Fruit fly (Drosophila melanogaster) ovary, adult (tissue): ENCODE data around the gene CG1542.

ENCODE experiments used
- CG17801 ChIP-seq: fragments of 200-800 bp; optimal IDR thresholded peaks from 2 replicates; lab custom pipeline; 2019; ENCODE audit warnings: missing biosample characterization, mild to moderate bottlenecking, missing genetic modification characterization, moderate library complexity; ENCODE audit not compliant: partially characterized antibody

Gene CG1542

DNA sequence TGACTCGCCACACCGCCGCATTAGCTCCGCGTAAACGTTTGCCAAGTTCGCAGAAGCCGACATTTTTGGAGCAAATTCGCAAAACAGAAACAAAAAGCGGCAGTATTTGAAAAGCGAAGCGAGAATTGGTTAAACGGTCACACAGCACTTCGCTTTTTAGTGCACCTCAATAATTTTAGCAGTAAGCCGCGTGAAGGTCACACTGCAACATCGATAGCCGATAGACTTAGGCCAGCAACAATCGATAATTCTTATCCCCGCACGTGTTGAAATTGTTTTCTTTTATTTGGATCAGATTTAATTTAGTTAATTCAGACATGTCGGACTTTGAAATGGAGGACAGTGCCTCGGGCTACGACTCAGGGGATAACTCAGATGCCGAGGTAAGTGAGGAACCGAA, at the start of gene CG1542, which contains the start of gene Zwilch:
Gene CG1542, plus strand, starts transcription at position 232 of the 400 bp plus-strand sequence.
Gene Zwilch, minus strand, starts transcription at position 150 of the 400 bp plus-strand sequence.
- peak; percentile 3 for TF ChIP-seq CG17801 (GFP tag; lab: Kevin White, UChicago)

DNA sequence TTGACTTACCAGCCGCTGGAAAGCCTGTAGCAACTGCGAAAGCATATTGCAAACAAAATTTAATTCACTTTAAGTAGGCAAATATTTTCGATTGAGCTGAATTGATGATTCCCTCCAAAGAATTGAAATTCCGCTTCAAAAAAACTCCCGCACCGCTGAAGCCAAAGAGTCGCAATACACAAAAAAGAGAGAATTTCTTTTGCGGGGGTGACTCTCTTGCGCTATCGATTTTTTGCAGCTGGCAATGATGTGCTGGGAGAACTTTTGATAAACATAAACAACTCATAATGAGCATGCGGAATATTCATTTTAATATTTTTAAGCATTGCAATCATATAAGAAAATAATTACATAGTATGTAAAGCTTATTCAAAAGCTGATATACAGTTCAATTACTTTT, 44.8 kb upstream of the CG1542 start:
- TF ChIP-seq CG17801 (GFP tag; lab: Kevin White, UChicago) = no peak

DNA sequence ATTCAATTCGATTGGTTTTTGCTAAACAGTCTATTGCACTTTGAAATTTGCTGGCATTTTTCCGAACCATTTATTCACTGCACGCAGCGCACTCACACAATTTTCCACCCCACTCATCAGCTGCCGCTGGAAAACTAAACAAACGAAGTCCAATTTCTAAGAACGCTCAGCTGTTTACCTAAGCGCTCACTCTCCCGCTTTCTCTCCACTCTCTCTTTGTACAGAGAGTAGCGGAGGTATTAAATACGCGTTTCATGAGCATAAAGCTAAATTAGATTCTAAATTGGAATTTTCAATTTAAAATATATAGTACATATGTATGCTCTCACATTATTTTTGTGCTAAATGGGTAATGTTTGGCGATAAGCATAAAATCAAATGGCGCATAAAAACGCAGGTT, 44.3 kb upstream of the CG1542 start, which contains the start of gene stops:
Gene stops, minus strand, starts transcription at position 139 of the 400 bp plus-strand sequence.
- no peak for TF ChIP-seq CG17801 (GFP tag; lab: Kevin White, UChicago)

DNA sequence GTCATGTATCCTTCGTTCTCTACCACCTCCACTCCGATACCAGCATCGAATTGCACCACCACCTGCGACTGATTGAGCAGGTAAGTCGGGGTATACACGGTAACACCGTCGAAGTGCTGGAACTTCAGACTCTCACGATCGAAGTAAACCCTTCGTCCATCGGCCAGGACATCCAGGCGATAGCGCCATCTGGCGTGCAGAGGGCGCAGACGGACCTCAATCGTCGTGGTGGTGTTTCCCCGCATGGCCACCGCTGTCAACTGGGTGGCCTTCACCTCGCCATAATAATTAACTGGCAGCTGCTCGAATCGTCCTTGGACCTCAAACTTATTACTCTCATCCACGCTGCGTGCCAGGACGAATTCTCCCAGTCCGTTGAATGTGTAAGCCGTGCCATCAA, 31.4 kb upstream of the CG1542 start:
- no peak for TF ChIP-seq CG17801 (GFP tag; lab: Kevin White, UChicago)

DNA sequence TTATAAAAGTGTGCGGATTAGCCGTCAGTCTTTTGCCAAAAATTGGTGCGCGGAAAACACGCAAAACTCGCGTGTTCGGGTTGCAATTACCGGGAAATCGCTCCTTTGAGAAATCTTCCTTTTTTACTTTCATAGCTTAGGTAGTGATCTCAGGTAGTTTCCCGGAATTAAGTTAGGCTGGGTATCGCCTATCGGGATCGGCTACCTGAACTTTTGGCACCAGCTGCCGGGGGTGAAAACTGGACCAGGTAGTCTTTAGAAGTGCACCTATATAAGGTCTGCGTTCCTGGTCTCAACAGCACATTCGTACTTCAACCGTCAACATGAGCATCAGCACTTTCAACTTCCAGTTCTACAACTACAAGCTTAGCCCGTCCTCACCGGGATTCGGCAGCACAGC, 20.2 kb upstream of the CG1542 start, which contains the start of gene bnk:
Gene bnk, plus strand, starts transcription at position 301 of the 400 bp plus-strand sequence.
- no peak for TF ChIP-seq CG17801 (GFP tag; lab: Kevin White, UChicago)

DNA sequence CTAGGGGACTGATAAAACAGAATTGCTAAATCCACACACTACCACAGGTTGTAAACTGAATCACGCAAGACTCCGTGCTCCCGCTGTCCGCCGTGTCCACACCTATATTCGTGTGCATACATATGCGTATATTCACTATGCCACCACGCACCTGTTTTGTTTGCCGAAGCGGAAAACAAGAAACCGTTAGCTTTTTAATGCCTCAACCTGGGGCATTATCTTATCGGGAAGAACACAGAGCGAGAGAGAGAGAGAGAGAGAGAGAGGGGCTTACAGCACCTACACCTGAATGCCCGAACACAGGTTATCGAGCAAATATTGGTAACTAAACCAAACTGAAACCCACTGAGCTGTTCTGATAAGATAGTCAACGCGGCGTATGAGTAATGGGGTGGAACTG, 18.6 kb upstream of the CG1542 start:
- TF ChIP-seq CG17801 (GFP tag; lab: Kevin White, UChicago) = no peak

DNA sequence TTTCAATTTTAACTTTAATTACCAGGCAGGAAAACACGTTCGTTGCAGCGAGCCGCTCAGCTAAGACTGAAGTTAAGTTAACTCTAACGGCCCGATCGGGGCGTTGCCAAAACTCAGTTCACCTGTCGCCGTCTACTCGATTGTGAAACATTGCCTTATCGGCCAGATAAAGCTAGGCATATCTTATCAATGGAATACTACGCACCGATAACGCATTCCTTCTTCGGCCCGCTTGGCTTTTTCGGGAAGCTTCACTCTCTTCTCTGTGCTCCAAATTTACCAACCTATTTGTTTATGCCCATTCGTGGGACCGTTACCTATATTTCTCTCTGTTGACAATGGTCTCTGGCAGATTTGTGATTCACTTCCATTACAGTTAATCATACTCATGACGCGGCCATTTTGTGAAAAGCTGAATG, 17.6 kb upstream of the CG1542 start, which contains the start of gene mesh:
Gene mesh, minus strand, starts transcription at position 68 of the 419 bp plus-strand sequence.
- no peak for TF ChIP-seq CG17801 (GFP tag; lab: Kevin White, UChicago)

DNA sequence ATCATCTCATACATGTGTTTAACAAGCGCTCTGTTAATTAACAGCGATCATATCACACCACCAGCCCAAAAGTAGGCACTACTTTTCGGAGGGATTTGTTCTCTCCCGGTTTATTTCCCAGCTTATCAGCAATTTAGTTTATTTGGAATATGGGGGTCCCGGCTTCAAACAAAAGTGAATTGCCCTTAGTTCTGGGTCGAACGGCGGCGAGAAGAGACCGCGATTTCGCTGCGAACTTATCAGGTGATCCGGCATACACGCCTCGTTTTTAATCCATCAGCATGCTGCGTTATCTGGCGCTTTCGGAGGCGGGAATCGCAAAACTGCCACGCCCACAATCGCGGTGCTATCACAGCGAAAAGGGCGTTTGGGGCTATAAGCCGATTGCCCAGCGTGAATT, 16.5 kb upstream of the CG1542 start, which contains the start of gene CG1544:
Gene CG1544, plus strand, starts transcription at position 186 of the 400 bp plus-strand sequence.
- peak; percentile 31 for TF ChIP-seq CG17801 (GFP tag; lab: Kevin White, UChicago)

DNA sequence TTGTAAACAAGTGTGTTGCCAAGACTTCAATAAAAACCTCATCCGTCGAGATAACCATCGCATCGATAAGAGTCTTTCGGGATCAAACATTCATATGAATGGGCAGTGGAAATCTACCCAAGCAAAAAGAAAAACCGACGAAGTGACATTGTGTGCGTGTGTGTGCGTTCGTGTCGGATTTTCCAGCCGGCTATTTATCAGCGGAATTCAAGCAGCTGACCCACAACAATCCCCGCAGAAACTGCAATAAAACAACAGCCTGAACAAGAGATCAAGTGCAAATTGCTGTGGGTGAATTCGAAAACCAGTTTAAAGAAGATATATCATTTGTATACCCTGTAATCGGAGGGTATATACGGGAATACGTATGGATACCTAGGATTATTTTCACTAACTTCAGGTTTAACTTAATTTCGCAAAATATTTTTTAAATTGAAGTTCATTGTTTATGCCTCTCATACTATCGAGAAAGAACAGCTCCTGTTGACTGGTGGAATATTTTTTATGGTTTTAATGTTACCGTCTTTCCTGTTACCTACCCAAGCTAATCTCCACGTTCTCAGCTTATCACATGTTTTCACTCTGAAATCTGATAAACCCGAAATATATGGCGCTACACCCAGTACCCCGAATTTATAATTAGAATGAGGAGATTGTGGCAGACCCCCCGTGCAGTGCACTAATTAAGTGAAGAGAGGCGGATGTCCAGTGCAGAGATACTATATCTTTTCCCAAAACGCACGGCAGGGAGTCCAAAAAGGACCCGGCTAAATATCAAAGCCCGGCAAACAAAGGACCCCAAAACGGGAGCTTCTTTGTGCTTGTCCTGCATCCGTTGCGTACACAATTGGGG, 15.9 kb upstream of the CG1542 start:
- no peak for TF ChIP-seq CG17801 (GFP tag; lab: Kevin White, UChicago)

DNA sequence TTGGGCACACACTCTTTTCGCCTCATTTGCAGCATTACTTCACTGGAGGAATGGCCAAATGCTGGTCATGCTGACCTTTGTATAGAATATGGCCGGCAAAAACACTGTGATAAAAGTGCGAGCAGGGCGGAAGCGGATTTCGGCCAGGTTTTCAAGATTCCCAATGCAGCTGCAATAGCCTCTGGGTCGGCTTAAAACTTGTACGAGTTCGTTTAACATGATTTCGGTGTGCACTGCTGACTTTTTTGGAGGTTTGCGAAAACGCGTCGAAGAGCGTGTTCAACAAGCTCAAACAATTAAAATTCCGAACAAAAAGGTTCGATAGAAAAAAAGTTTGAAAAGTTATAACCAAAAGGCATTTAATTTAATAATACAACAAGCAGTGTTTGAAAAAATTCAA, 2.6 kb upstream of the CG1542 start, which contains the start of gene chp:
Gene chp, minus strand, starts transcription at position 101 of the 400 bp plus-strand sequence.
- TF ChIP-seq CG17801 (GFP tag; lab: Kevin White, UChicago) = no peak

DNA sequence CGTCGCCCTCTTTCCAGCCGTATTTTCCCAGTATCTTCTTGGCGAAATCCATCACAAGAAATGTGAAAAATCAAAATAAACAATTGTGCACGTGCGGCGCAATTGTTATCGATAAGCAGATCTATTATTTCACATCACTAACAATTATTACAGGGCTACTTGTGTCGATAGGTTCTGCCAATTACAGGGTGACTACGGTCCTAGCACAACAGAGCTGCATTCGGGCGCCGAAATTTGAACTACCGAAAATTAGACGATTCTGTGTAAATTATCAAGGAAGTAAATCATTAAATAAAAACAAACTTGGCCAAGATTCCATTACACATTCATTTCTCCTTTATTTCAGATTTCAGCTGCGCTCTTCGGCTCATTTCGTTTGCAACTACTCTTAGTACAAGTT, 2.6 kb downstream of the CG1542 start, which contains the start of gene CG15561:
Gene CG15561, minus strand, starts transcription at position 113 of the 400 bp plus-strand sequence.
- TF ChIP-seq CG17801 (GFP tag; lab: Kevin White, UChicago) = peak; percentile 57

DNA sequence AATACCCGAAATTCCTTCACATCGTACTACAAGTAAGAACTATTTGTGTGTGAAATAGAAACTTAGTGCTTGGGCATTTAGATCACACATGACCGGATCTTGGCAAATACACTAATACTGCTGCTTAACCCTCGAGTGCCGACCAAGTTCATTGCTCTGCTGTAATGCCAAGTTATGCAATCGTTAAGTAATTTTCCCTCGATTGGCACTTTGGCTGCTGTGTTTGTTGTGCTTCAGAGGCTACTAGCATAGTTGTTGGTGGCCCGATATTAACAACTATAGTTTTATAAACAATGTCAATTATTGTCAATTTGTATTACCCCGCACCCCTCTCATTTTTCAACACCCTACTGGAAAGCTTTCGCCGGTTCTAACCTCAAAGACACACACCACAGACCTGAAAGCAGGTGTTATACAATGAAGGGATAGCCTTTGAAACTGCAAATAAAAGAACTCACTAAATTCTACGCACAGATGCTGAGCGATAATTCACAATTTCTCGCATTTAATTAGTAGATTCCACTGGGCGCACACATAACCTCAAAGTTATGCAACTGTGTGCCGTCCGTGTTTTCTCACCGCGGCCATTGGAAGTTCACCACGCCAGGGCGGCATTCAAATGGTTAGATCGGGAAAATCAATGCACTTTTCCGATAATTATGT, 5.1 kb downstream of the CG1542 start:
- TF ChIP-seq CG17801 (GFP tag; lab: Kevin White, UChicago) = peak; percentile 12

DNA sequence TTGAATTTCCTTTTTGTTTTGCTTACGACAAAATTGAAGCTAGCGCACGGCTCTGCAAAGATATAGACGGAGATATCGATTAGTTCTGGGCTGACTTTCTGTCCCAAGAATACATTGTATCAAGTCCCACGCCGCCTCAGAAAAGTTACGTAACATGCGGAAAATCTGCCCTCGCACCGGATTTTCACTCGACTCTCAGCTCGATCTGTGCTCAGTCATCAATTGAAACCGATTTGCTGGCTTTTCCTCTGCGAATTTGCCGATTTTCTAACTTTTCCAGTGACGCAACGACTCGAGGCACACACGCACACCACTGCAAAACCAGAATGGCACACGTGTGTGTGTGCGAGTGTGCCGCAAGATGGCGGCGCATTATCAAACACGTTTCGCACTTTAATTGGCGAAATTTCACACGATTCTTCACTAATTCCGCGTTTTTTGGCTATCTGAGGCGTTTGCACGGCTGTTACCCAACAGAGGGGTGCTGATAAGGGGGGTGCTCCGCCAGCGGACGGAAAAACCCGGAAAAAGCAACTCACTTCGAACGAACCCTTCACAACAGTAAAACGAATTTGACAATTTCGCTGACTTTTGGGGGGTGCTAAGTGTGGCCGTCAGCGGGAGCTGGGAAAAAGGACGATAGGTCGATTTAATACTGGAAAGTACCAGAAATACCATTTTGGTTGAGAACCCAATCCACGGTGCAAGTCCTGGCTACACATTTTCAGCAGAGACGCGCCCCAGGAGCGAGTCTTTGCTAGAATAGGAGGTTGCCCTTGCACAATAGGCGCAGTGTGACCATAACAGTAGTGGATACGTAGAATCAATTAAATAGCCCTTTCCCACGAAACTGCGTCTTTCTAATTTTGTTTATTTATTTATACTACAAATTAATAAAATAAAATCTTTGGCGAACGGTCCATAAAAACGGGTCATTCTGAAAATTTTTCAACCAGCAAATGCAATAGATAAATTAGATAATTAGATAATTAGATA, 6.0 kb downstream of the CG1542 start, which contains the start of gene ATPsynC:
Gene ATPsynC, minus strand, starts transcription at position 634 of the 996 bp plus-strand sequence.
- TF ChIP-seq CG17801 (GFP tag; lab: Kevin White, UChicago) = peak; percentile 46
